Fruit fly (Drosophila melanogaster): Measurements from ENCODE around the gene CG8281.

- TF ChIP-seq Myc (optimal IDR thresholded peaks at IDR 0.05) (no peak), psq (optimal IDR thresholded peaks at IDR 0.05) (no peak), insv (optimal IDR thresholded peaks at IDR 0.05) (no peak), Sin3A (optimal IDR thresholded peaks at IDR 0.05) (no peak)
These were observed 47.0 kb upstream of the CG8281 start for dm6 chr3L:7865094-7865746.
